Worm (Caenorhabditis elegans): ENCODE measurements around the gene B0035.13.

B0035.13 gene

ce11 chrIV:11284102-11284531 lies 22.4 kb downstream of the B0035.13 start (continued):
- peak; percentile 55 for TF ChIP-seq mxl-3 (GFP tag; optimal IDR thresholded peaks at IDR 0.05)
- peak; percentile 36 for TF ChIP-seq mes-2 (tag; optimal IDR thresholded peaks at IDR 0.05; ENCODE audit: poor library complexity, severe bottlenecking)
- no peak for TF ChIP-seq ztf-7 (tag; optimal IDR thresholded peaks at IDR 0.05)
- no peak for TF ChIP-seq F49E8.2 (tag; optimal IDR thresholded peaks at IDR 0.05; ENCODE audit: borderline replicate concordance)
- peak; percentile 70 for TF ChIP-seq nhr-28 (tag; optimal IDR thresholded peaks at IDR 0.05)
- no peak for TF ChIP-seq ZK546.5 (tag; optimal IDR thresholded peaks at IDR 0.05)
- TF ChIP-seq ceh-20 (GFP tag; IDR thresholded peaks at IDR 0.05), result no peak
- TF ChIP-seq aha-1 (tag), result peak; percentile 71
- TF ChIP-seq daf-16 (GFP tag; optimal IDR thresholded peaks at IDR 0.05), result peak in 1 of 2 experiments; percentile 92
- TF ChIP-seq daf-16 (tag; optimal IDR thresholded peaks at IDR 0.05), result peak; percentile 91
- TF ChIP-seq ama-1 (optimal IDR thresholded peaks at IDR 0.05), result no peak
- TF ChIP-seq ceh-62 (tag; optimal IDR thresholded peaks at IDR 0.05), result no peak
- TF ChIP-seq egl-27 (tag; optimal IDR thresholded peaks at IDR 0.05), result no peak
- no peak for TF ChIP-seq snpc-4 (tag; optimal IDR thresholded peaks at IDR 0.05)
- no peak for TF ChIP-seq nhr-102 (tag; optimal IDR thresholded peaks at IDR 0.05)

ce11 chrIV:11276026-11276425 lies 30.5 kb downstream of the B0035.13 start:
- no peak for TF ChIP-seq nhr-48 (tag; optimal IDR thresholded peaks at IDR 0.05)
- peak in 1 of 2 experiments; percentile 90 for TF ChIP-seq unc-62 (GFP tag; optimal IDR thresholded peaks at IDR 0.05 in 1 of 2)
- no peak for TF ChIP-seq unc-62 (tag; optimal IDR thresholded peaks at IDR 0.05)

ce11 chrIV:11273151-11273550 lies 33.4 kb downstream of the B0035.13 start, which contains the start of gene gtl-2:
Gene gtl-2 (plus strand): TSS chrIV:11273451.
- TF ChIP-seq unc-130 (GFP tag; optimal IDR thresholded peaks at IDR 0.05) (no peak), unc-62 (GFP tag; optimal IDR thresholded peaks at IDR 0.05 in 1 of 2) (no peak), unc-62 (tag; optimal IDR thresholded peaks at IDR 0.05) (no peak), ama-1 (optimal IDR thresholded peaks at IDR 0.05) (no peak), lin-1 (GFP tag; IDR thresholded peaks at IDR 0.05) (no peak), ZK337.2 (GFP tag; IDR thresholded peaks at IDR 0.05) (no peak), ceh-82 (tag; optimal IDR thresholded peaks at IDR 0.05) (no peak), mxl-2 (GFP tag; conservative IDR thresholded peaks at IDR 0.05) (no peak), ceh-32 (tag; optimal IDR thresholded peaks at IDR 0.05; ENCODE audit: poor library complexity) (no peak), egl-43 (GFP tag; IDR thresholded peaks at IDR 0.05) (no peak), zip-11 (GFP tag; IDR thresholded peaks at IDR 0.05) (no peak), duxl-1 (tag; optimal IDR thresholded peaks at IDR 0.05; ENCODE audit: poor library complexity) (no peak), Y48G9A.11 (GFP tag; IDR thresholded peaks at IDR 0.05) (no peak), T26A8.4 (GFP tag; IDR thresholded peaks at IDR 0.05) (no peak), egl-27 (tag; optimal IDR thresholded peaks at IDR 0.05) (no peak), aha-1 (tag) (no peak), nhr-76 (tag; optimal IDR thresholded peaks at IDR 0.05) (no peak), madf-5 (GFP tag; IDR thresholded peaks at IDR 0.05) (no peak)

- TF ChIP-seq nhr-42 (GFP tag; IDR thresholded peaks at IDR 0.05) (no peak), daf-8 (GFP tag; IDR thresholded peaks at IDR 0.05) (no peak), skn-1 (tag; optimal IDR thresholded peaks at IDR 0.05) (no peak), ceh-28 (tag; optimal IDR thresholded peaks at IDR 0.05) (no peak), dve-1 (tag; optimal IDR thresholded peaks at IDR 0.05; ENCODE audit: insufficient read depth) (no peak), nhr-77 (tag; optimal IDR thresholded peaks at IDR 0.05) (no peak), zfp-2 (tag; optimal IDR thresholded peaks at IDR 0.05) (no peak), tag-97 (GFP tag; IDR thresholded peaks at IDR 0.05) (no peak), snpc-1.2 (GFP tag; IDR thresholded peaks at IDR 0.05) (no peak), nhr-41 (GFP tag; IDR thresholded peaks at IDR 0.05) (no peak)
Measured at ce11 chrIV:11271262-11271661, 35.3 kb downstream of the B0035.13 start, which contains the start of gene nhr-7. Gene nhr-7 (minus strand): TSS chrIV:11271362.

All from whole organism, L4 larva.